Fruit fly (Drosophila melanogaster): ENCODE data around the gene CG15728.

The CG15728 gene

dm6 chrX:12578701-12579372 lies 45.3 kb upstream of the CG15728 start:
- TF ChIP-seq Hr96 (GFP tag; optimal IDR thresholded peaks at IDR 0.05) (peak; percentile 7), kay (GFP tag; ENCODE audit: borderline replicate concordance) (no peak), CG12768 (GFP tag; optimal IDR thresholded peaks at IDR 0.05) (no peak), pad (GFP tag; optimal IDR thresholded peaks at IDR 0.05) (peak; percentile 91), cnc (optimal IDR thresholded peaks at IDR 0.05) (no peak), Crg-1 (GFP tag; optimal IDR thresholded peaks at IDR 0.05) (no peak), Clk (GFP tag; optimal IDR thresholded peaks at IDR 0.05) (no peak), toe (GFP tag; optimal IDR thresholded peaks at IDR 0.05) (no peak), ovo (GFP tag; optimal IDR thresholded peaks at IDR 0.05) (peak; percentile 87), CG1620 (GFP tag; optimal IDR thresholded peaks at IDR 0.05) (peak; percentile 24), tj (GFP tag; optimal IDR thresholded peaks at IDR 0.05) (no peak), cic (GFP tag; optimal IDR thresholded peaks at IDR 0.05) (peak; percentile 91), CG14711 (tag; optimal IDR thresholded peaks at IDR 0.05) (peak; percentile 55), CG33017 (tag; optimal IDR thresholded peaks at IDR 0.05) (peak; percentile 5), CG5204 (GFP tag; optimal IDR thresholded peaks at IDR 0.05) (peak; percentile 32), CG7101 (tag; optimal IDR thresholded peaks at IDR 0.05) (peak; percentile 57), bab1 (GFP tag; optimal IDR thresholded peaks at IDR 0.05) (peak; percentile 11), CG7045 (GFP tag; optimal IDR thresholded peaks at IDR 0.05) (no peak), CG11617 (GFP tag; optimal IDR thresholded peaks at IDR 0.05) (peak; percentile 47), Mnt (GFP tag; optimal IDR thresholded peaks at IDR 0.05) (peak; percentile 72)

dm6 chrX:12579506-12579999 lies 44.5 kb upstream of the CG15728 start:
- peak; percentile 89 for TF ChIP-seq CG5204 (GFP tag; optimal IDR thresholded peaks at IDR 0.05)
- peak; percentile 50 for TF ChIP-seq Hr96 (GFP tag; optimal IDR thresholded peaks at IDR 0.05)
- no peak for TF ChIP-seq tj (GFP tag; optimal IDR thresholded peaks at IDR 0.05)
- TF ChIP-seq cic (GFP tag; optimal IDR thresholded peaks at IDR 0.05): no peak
- TF ChIP-seq Crg-1 (GFP tag; optimal IDR thresholded peaks at IDR 0.05): peak; percentile 81
- TF ChIP-seq CG33017 (tag; optimal IDR thresholded peaks at IDR 0.05): peak; percentile 89
- peak; percentile 96 for TF ChIP-seq CG7101 (tag; optimal IDR thresholded peaks at IDR 0.05)
- TF ChIP-seq kay (GFP tag; ENCODE audit: borderline replicate concordance): no peak
- TF ChIP-seq pad (GFP tag; optimal IDR thresholded peaks at IDR 0.05): peak; percentile 56
- no peak for TF ChIP-seq cnc (optimal IDR thresholded peaks at IDR 0.05)
- TF ChIP-seq CG11617 (GFP tag; optimal IDR thresholded peaks at IDR 0.05): peak; percentile 93
- peak; percentile 82 for TF ChIP-seq CG12768 (GFP tag; optimal IDR thresholded peaks at IDR 0.05)
- peak; percentile 82 for TF ChIP-seq Clk (GFP tag; optimal IDR thresholded peaks at IDR 0.05)
- peak; percentile 22 for TF ChIP-seq ovo (GFP tag; optimal IDR thresholded peaks at IDR 0.05)
- TF ChIP-seq toe (GFP tag; optimal IDR thresholded peaks at IDR 0.05): peak; percentile 79
- TF ChIP-seq CG14711 (tag; optimal IDR thresholded peaks at IDR 0.05): peak; percentile 89
- TF ChIP-seq bab1 (GFP tag; optimal IDR thresholded peaks at IDR 0.05): peak; percentile 78
- TF ChIP-seq CG7045 (GFP tag; optimal IDR thresholded peaks at IDR 0.05): peak; percentile 86
- TF ChIP-seq CG1620 (GFP tag; optimal IDR thresholded peaks at IDR 0.05): peak; percentile 85
- no peak for TF ChIP-seq Mnt (GFP tag; optimal IDR thresholded peaks at IDR 0.05)

dm6 chrX:12580040-12580497 lies 44.0 kb upstream of the CG15728 start:
- TF ChIP-seq CG7101 (tag; optimal IDR thresholded peaks at IDR 0.05) (no peak), cic (GFP tag; optimal IDR thresholded peaks at IDR 0.05) (no peak), CG33017 (tag; optimal IDR thresholded peaks at IDR 0.05) (no peak), kay (GFP tag; ENCODE audit: borderline replicate concordance) (no peak), CG5204 (GFP tag; optimal IDR thresholded peaks at IDR 0.05) (no peak), Mnt (GFP tag; optimal IDR thresholded peaks at IDR 0.05) (peak; percentile 74), toe (GFP tag; optimal IDR thresholded peaks at IDR 0.05) (no peak), CG12768 (GFP tag; optimal IDR thresholded peaks at IDR 0.05) (no peak), ovo (GFP tag; optimal IDR thresholded peaks at IDR 0.05) (no peak), tj (GFP tag; optimal IDR thresholded peaks at IDR 0.05) (peak; percentile 81), CG7045 (GFP tag; optimal IDR thresholded peaks at IDR 0.05) (no peak), bab1 (GFP tag; optimal IDR thresholded peaks at IDR 0.05) (peak; percentile 15)

- TF ChIP-seq tj (GFP tag; optimal IDR thresholded peaks at IDR 0.05) (no peak), CG11617 (GFP tag; optimal IDR thresholded peaks at IDR 0.05) (no peak), Hr96 (GFP tag; optimal IDR thresholded peaks at IDR 0.05) (peak; percentile 14), Crg-1 (GFP tag; optimal IDR thresholded peaks at IDR 0.05) (no peak), bab1 (GFP tag; optimal IDR thresholded peaks at IDR 0.05) (no peak), CG7045 (GFP tag; optimal IDR thresholded peaks at IDR 0.05) (no peak), CG14711 (tag; optimal IDR thresholded peaks at IDR 0.05) (no peak), CG12768 (GFP tag; optimal IDR thresholded peaks at IDR 0.05) (no peak), ovo (GFP tag; optimal IDR thresholded peaks at IDR 0.05) (peak; percentile 6), CG5204 (GFP tag; optimal IDR thresholded peaks at IDR 0.05) (no peak), toe (GFP tag; optimal IDR thresholded peaks at IDR 0.05) (no peak), kay (GFP tag; ENCODE audit: borderline replicate concordance) (no peak), CG33017 (tag; optimal IDR thresholded peaks at IDR 0.05) (peak; percentile 21), pad (GFP tag; optimal IDR thresholded peaks at IDR 0.05) (peak; percentile 92), Mnt (GFP tag; optimal IDR thresholded peaks at IDR 0.05) (peak; percentile 68), Clk (GFP tag; optimal IDR thresholded peaks at IDR 0.05) (no peak), CG1620 (GFP tag; optimal IDR thresholded peaks at IDR 0.05) (no peak), CG7101 (tag; optimal IDR thresholded peaks at IDR 0.05) (peak; percentile 42), cic (GFP tag; optimal IDR thresholded peaks at IDR 0.05) (peak; percentile 56), cnc (optimal IDR thresholded peaks at IDR 0.05) (no peak)
Measured at dm6 chrX:12580498-12581304, 43.4 kb upstream of the CG15728 start.

dm6 chrX:12581305-12581676 lies 42.8 kb upstream of the CG15728 start:
- TF ChIP-seq CG7045 (GFP tag; optimal IDR thresholded peaks at IDR 0.05) (no peak), CG11617 (GFP tag; optimal IDR thresholded peaks at IDR 0.05) (no peak), kay (GFP tag; ENCODE audit: borderline replicate concordance) (no peak), CG5204 (GFP tag; optimal IDR thresholded peaks at IDR 0.05) (no peak), CG7101 (tag; optimal IDR thresholded peaks at IDR 0.05) (no peak), CG33017 (tag; optimal IDR thresholded peaks at IDR 0.05) (no peak), cic (GFP tag; optimal IDR thresholded peaks at IDR 0.05) (no peak)

Data from whole organism, adult.